Fruit fly (Drosophila melanogaster) whole organism, embryonic: Measurements from ENCODE around the gene MsrA.

Source experiments
- CG12299 ChIP-seq: fragments of 200-800 bp; sonication (Bioruptor generic); optimal IDR thresholded peaks from 2 replicates; lab custom pipeline; 2018; ENCODE audit warnings: missing biosample characterization, mild to moderate bottlenecking, missing genetic modification characterization
- CG3726 ChIP-seq: fragments of 200-800 bp; sonication (Bioruptor generic); IDR thresholded peaks from 3 replicates; pipeline ENCODE4, ENCODE4 v1.3.6; 2022; ENCODE audit warnings: missing biosample characterization, missing genetic modification characterization
- Ets65A ChIP-seq: fragments of 200-800 bp; sonication (Bioruptor generic); peaks from one replicate; lab custom pipeline; 2016; ENCODE audit warnings: missing biosample characterization, missing genetic modification characterization
- Neu2 ChIP-seq: fragments of 200-800 bp; sonication (Bioruptor generic); optimal IDR thresholded peaks from 3 replicates; lab custom pipeline; 2016; ENCODE audit warnings: missing biosample characterization, missing genetic modification characterization, borderline replicate concordance
- Nf-YC ChIP-seq: fragments of 200-800 bp; optimal IDR thresholded peaks from 3 replicates; lab custom pipeline; 2019; ENCODE audit warnings: missing biosample characterization, mild to moderate bottlenecking, missing genetic modification characterization, moderate library complexity
- caup ChIP-seq: fragments of 200-800 bp; sonication (Bioruptor generic); optimal IDR thresholded peaks from 3 replicates; lab custom pipeline; 2017; ENCODE audit warnings: missing biosample characterization, mild to moderate bottlenecking, missing genetic modification characterization, moderate library complexity; ENCODE audit not compliant: severe bottlenecking
- so ChIP-seq: fragments of 200-800 bp; sonication (Bioruptor generic); IDR thresholded peaks from 3 replicates; pipeline ENCODE4 v1.3.6; 2022; ENCODE audit warnings: missing biosample characterization, missing genetic modification characterization

dm6 chr3L:15513726-15514125 lies 2.9 kb downstream of the MsrA start:
- TF ChIP-seq so (GFP tag; lab: Robert Waterston, UW) (no peak), caup (GFP tag; lab: Kevin White, UChicago) (no peak), Nf-YC (tag; lab: Kevin White, UChicago) (no peak), CG12299 (no peak), Neu2 (GFP tag; lab: Kevin White, UChicago) (no peak), Ets65A (GFP tag; lab: Kevin White, UChicago) (no peak), CG3726 (GFP tag; lab: Robert Waterston, UW) (no peak)
